Fruit fly (Drosophila melanogaster) whole organism, embryonic: ENCODE measurements around the gene CG42828.

Experiments used
- B-H2 ChIP-seq: fragments of 200-800 bp; sonication (Bioruptor generic); optimal IDR thresholded peaks from 2 replicates; lab custom pipeline; 2018; ENCODE audit warnings: missing biosample characterization, mild to moderate bottlenecking, missing genetic modification characterization
- CG10366 ChIP-seq: fragments of 200-800 bp; sonication (Bioruptor generic); IDR thresholded peaks from 2 replicates; pipeline ENCODE4 v1.3.6; 2022; ENCODE audit warnings: missing biosample characterization, missing genetic modification characterization
- CG10959 ChIP-seq: fragments of 200-800 bp; sonication (Bioruptor generic); IDR thresholded peaks from 2 replicates; pipeline ENCODE4 v1.3.6; 2022; ENCODE audit warnings: missing biosample characterization, missing genetic modification characterization
- CG13287 ChIP-seq: fragments of 200-800 bp; sonication (Bioruptor generic); IDR thresholded peaks from 2 replicates; pipeline ENCODE4 v1.3.6; 2022; ENCODE audit warnings: missing biosample characterization, missing genetic modification characterization; ENCODE audit not compliant: partially characterized antibody
- CG13296 ChIP-seq: fragments of 200-800 bp; sonication (Bioruptor generic); optimal IDR thresholded peaks from 3 replicates; lab custom pipeline; 2018; ENCODE audit warnings: missing biosample characterization, mild to moderate bottlenecking, missing genetic modification characterization
- CG13424 ChIP-seq: fragments of 200-800 bp; sonication (Bioruptor generic); optimal IDR thresholded peaks from 2 replicates; lab custom pipeline; 2019; ENCODE audit warnings: missing biosample characterization, mild to moderate bottlenecking, missing genetic modification characterization, moderate library complexity
- CG1602 ChIP-seq: fragments of 200-800 bp; sonication (Bioruptor generic); optimal IDR thresholded peaks from 3 replicates; lab custom pipeline; 2016; ENCODE audit warnings: missing biosample characterization, missing genetic modification characterization
- CG17361 ChIP-seq: fragments of 200-800 bp; sonication (Bioruptor generic); IDR thresholded peaks from 3 replicates; pipeline ENCODE4 v1.3.6; 2022; ENCODE audit warnings: missing biosample characterization, missing genetic modification characterization
- CG17385 ChIP-seq: fragments of 200-800 bp; sonication (Bioruptor generic); optimal IDR thresholded peaks from 3 replicates; lab custom pipeline; 2018; ENCODE audit warnings: missing biosample characterization, mild to moderate bottlenecking, missing genetic modification characterization
- CG17912 ChIP-seq: fragments of 200-800 bp; sonication (Bioruptor generic); optimal IDR thresholded peaks from 2 replicates; lab custom pipeline; 2018; ENCODE audit warnings: missing biosample characterization, mild to moderate bottlenecking, missing genetic modification characterization
- CG2129 ChIP-seq: fragments of 200-800 bp; sonication (Bioruptor generic); IDR thresholded peaks from 2 replicates; pipeline ENCODE4 v1.3.6; 2022; ENCODE audit warnings: missing biosample characterization, missing genetic modification characterization; ENCODE audit not compliant: partially characterized antibody
- CG32532 ChIP-seq: fragments of 200-800 bp; sonication (Bioruptor generic); IDR thresholded peaks from 2 replicates; pipeline ENCODE4 v1.3.6; 2022; ENCODE audit warnings: missing biosample characterization, missing genetic modification characterization
- CG4360 ChIP-seq: fragments of 200-800 bp; sonication (Bioruptor generic); IDR thresholded peaks from 2 replicates; pipeline ENCODE4 v1.3.6; 2022; ENCODE audit warnings: missing biosample characterization, missing genetic modification characterization
- CG6765 ChIP-seq: fragments of 200-800 bp; sonication (Bioruptor generic); optimal IDR thresholded peaks from 3 replicates; lab custom pipeline; 2017; ENCODE audit warnings: missing biosample characterization, mild to moderate bottlenecking, missing genetic modification characterization
- CG8924 ChIP-seq: fragments of 200-800 bp; optimal IDR thresholded peaks from 3 replicates; lab custom pipeline; 2019; ENCODE audit warnings: missing biosample characterization, mild to moderate bottlenecking, missing genetic modification characterization, moderate library complexity
- CG9437 ChIP-seq: fragments of 200-800 bp; sonication (Bioruptor generic); optimal IDR thresholded peaks from 2 replicates; lab custom pipeline; 2018; ENCODE audit warnings: missing biosample characterization, mild to moderate bottlenecking, missing genetic modification characterization
- CG9817 ChIP-seq: fragments of 200-800 bp; sonication (Bioruptor generic); optimal IDR thresholded peaks from 2 replicates; lab custom pipeline; 2018; ENCODE audit warnings: missing biosample characterization, mild to moderate bottlenecking, missing genetic modification characterization, moderate library complexity
- D19B ChIP-seq: fragments of 200-800 bp; sonication (Bioruptor generic); optimal IDR thresholded peaks from 2 replicates; lab custom pipeline; 2017; ENCODE audit warnings: missing biosample characterization, mild to moderate bottlenecking, missing genetic modification characterization
- Dp ChIP-seq: fragments of 200-800 bp; sonication (Bioruptor generic); optimal IDR thresholded peaks from 2 replicates; lab custom pipeline; 2018; ENCODE audit warnings: missing biosample characterization, mild to moderate bottlenecking, missing genetic modification characterization, moderate library complexity
- Hand ChIP-seq: fragments of 200-800 bp; sonication (Bioruptor generic); optimal IDR thresholded peaks from 2 replicates; lab custom pipeline; 2017; ENCODE audit warnings: mild to moderate bottlenecking, missing biosample characterization, missing genetic modification reagents, missing genetic modification characterization
- Hmr ChIP-seq: fragments of 200-800 bp; sonication (Bioruptor generic); optimal IDR thresholded peaks from 3 replicates; lab custom pipeline; 2017; ENCODE audit warnings: mild to moderate bottlenecking, missing biosample characterization, missing genetic modification reagents, missing genetic modification characterization
- Hr51 ChIP-seq, 2 experiments: fragments of 200-800 bp; sonication (Bioruptor generic); optimal IDR thresholded peaks; 2 replicates in 1 of 2; 3 replicates in 1 of 2; lab custom pipeline; 2016 to 2018; ENCODE audit warnings: missing biosample characterization in 2 of 2, missing genetic modification characterization in 2 of 2, mild to moderate bottlenecking in 1 of 2, moderate library complexity in 1 of 2
- Hr78 ChIP-seq, 2 experiments: fragments of 200-800 bp in 1 of 2; fragments of >200 bp in 1 of 2; sonication (Bioruptor generic) in 1 of 2; optimal IDR thresholded peaks; 2 replicates each; lab custom pipeline; 2017 to 2019; ENCODE audit warnings: missing biosample characterization in 2 of 2, missing genetic modification characterization in 2 of 2, mild to moderate bottlenecking in 1 of 2, moderate library complexity in 1 of 2
- Hsf ChIP-seq: fragments of 200-800 bp; sonication (Bioruptor generic); optimal IDR thresholded peaks from 3 replicates; lab custom pipeline; 2016; ENCODE audit warnings: missing biosample characterization, missing genetic modification characterization
- Kr ChIP-seq: fragments of 200-800 bp; sonication (Bioruptor generic); optimal IDR thresholded peaks from 2 replicates; lab custom pipeline; 2017; ENCODE audit warnings: missing biosample characterization, mild to moderate bottlenecking, missing genetic modification characterization
- Mad ChIP-seq: fragments of 200-800 bp; sonication (Bioruptor generic); optimal IDR thresholded peaks from 2 replicates; lab custom pipeline; 2016; ENCODE audit warnings: missing biosample characterization, missing genetic modification characterization
- Max ChIP-seq: fragments of 200-800 bp; sonication (Bioruptor generic); optimal IDR thresholded peaks from 2 replicates; lab custom pipeline; 2016; ENCODE audit warnings: missing biosample characterization, mild to moderate bottlenecking, missing genetic modification characterization
- Mes4 ChIP-seq: fragments of 200-800 bp; sonication (Bioruptor generic); optimal IDR thresholded peaks from 2 replicates; lab custom pipeline; 2016; ENCODE audit warnings: missing biosample characterization, missing genetic modification characterization
- Myb ChIP-seq: fragments of 200-800 bp; sonication (Bioruptor generic); optimal IDR thresholded peaks from 2 replicates; lab custom pipeline; 2016; ENCODE audit warnings: missing biosample characterization, missing genetic modification characterization
- PHDP ChIP-seq: fragments of 200-800 bp; sonication (Bioruptor generic); optimal IDR thresholded peaks from 3 replicates; lab custom pipeline; 2018; ENCODE audit warnings: missing biosample characterization, mild to moderate bottlenecking, missing genetic modification characterization, moderate library complexity
- Rfx ChIP-seq: fragments of 200-800 bp; sonication (Bioruptor generic); IDR thresholded peaks from 2 replicates; pipeline ENCODE4 v1.3.6; 2022; ENCODE audit warnings: missing biosample characterization, missing genetic modification characterization
- Six4 ChIP-seq: fragments of 200-800 bp; sonication (Bioruptor generic); optimal IDR thresholded peaks from 2 replicates; lab custom pipeline; 2016; ENCODE audit warnings: missing biosample characterization, missing genetic modification characterization
- Sry-β ChIP-seq: fragments of 200-800 bp; sonication (Bioruptor generic); optimal IDR thresholded peaks from 2 replicates; lab custom pipeline; 2018; ENCODE audit warnings: missing biosample characterization, mild to moderate bottlenecking, missing genetic modification characterization, moderate library complexity
- Usf ChIP-seq: fragments of 200-800 bp; sonication (Bioruptor generic); optimal IDR thresholded peaks from 2 replicates; lab custom pipeline; 2017; ENCODE audit warnings: missing genotype, missing biosample characterization, missing genetic modification characterization
- Xbp1 ChIP-seq: fragments of 200-800 bp; sonication (Bioruptor generic); optimal IDR thresholded peaks from 3 replicates; lab custom pipeline; 2016; ENCODE audit warnings: missing biosample characterization, mild to moderate bottlenecking, missing genetic modification characterization
- ci ChIP-seq: fragments of 200-800 bp; sonication (Bioruptor generic); IDR thresholded peaks from 3 replicates; pipeline ENCODE4 v1.3.6; 2022; ENCODE audit warnings: missing biosample characterization, missing genetic modification characterization
- dm ChIP-seq: fragments of 200-800 bp; sonication (Bioruptor generic); optimal IDR thresholded peaks from 3 replicates; lab custom pipeline; 2016; ENCODE audit warnings: missing biosample characterization, missing genetic modification characterization
- dmrt11E ChIP-seq: fragments of 200-800 bp; sonication (Bioruptor generic); optimal IDR thresholded peaks from 3 replicates; lab custom pipeline; 2018; ENCODE audit warnings: missing biosample characterization, mild to moderate bottlenecking, missing genetic modification characterization, moderate library complexity
- her ChIP-seq: fragments of 200-800 bp; sonication (Bioruptor generic); optimal IDR thresholded peaks from 2 replicates; lab custom pipeline; 2016; ENCODE audit warnings: missing biosample characterization, missing genetic modification characterization
- klu ChIP-seq: fragments of 200-800 bp; sonication (Bioruptor generic); IDR thresholded peaks from 2 replicates; pipeline ENCODE4 v1.3.6; 2022; ENCODE audit warnings: missing biosample characterization, missing genetic modification characterization
- lbe ChIP-seq: fragments of 200-800 bp; sonication (Bioruptor generic); optimal IDR thresholded peaks from 2 replicates; lab custom pipeline; 2016; ENCODE audit warnings: missing biosample characterization, mild to moderate bottlenecking, missing genetic modification characterization
- luna ChIP-seq: fragments of 200-800 bp; sonication (Bioruptor generic); optimal IDR thresholded peaks from 2 replicates; lab custom pipeline; 2016; ENCODE audit warnings: missing biosample characterization, missing genetic modification characterization
- nau ChIP-seq: fragments of 200-800 bp; sonication (Bioruptor generic); optimal IDR thresholded peaks from 3 replicates; lab custom pipeline; 2017; ENCODE audit warnings: missing biosample characterization, mild to moderate bottlenecking, missing genetic modification characterization, missing genetic modification reagents
- nerfin-2 ChIP-seq: fragments of 200-800 bp; sonication (Bioruptor generic); IDR thresholded peaks from 2 replicates; pipeline ENCODE4 v1.3.6; 2022; ENCODE audit warnings: missing biosample characterization, missing genetic modification characterization; ENCODE audit not compliant: partially characterized antibody
- pho ChIP-seq: fragments of 200-800 bp; sonication (Bioruptor generic); optimal IDR thresholded peaks from 2 replicates; lab custom pipeline; 2016; ENCODE audit warnings: missing biosample characterization, missing genetic modification characterization
- sna ChIP-seq: fragments of 200-800 bp; sonication (Bioruptor generic); IDR thresholded peaks from 2 replicates; pipeline ENCODE4 v1.3.6; 2022; ENCODE audit warnings: missing biosample characterization, missing genetic modification characterization; ENCODE audit not compliant: partially characterized antibody
- tgo ChIP-seq: fragments of 200-800 bp; sonication (Bioruptor generic); IDR thresholded peaks from 3 replicates; pipeline ENCODE4 v1.3.6; 2022; ENCODE audit warnings: missing biosample characterization, missing genetic modification characterization
- vvl ChIP-seq: fragments of 200-800 bp; sonication (Bioruptor generic); IDR thresholded peaks from 2 replicates; pipeline ENCODE4 v1.3.6; 2022; ENCODE audit warnings: missing biosample characterization, missing genetic modification characterization
- wdn ChIP-seq: fragments of 200-800 bp; sonication (Bioruptor generic); IDR thresholded peaks from 2 replicates; pipeline ENCODE4 v1.3.6; 2022; ENCODE audit warnings: missing biosample characterization, missing genetic modification characterization
- wek ChIP-seq: fragments of 200-800 bp; sonication (Bioruptor generic); optimal IDR thresholded peaks from 3 replicates; lab custom pipeline; 2018; ENCODE audit warnings: missing biosample characterization, mild to moderate bottlenecking, missing genetic modification characterization, moderate library complexity

The CG42828 gene

dm6 chr3R:23334866-23335265, 38.6 kb upstream of the CG42828 start (continued):
- TF ChIP-seq CG10366 (GFP tag; lab: Robert Waterston, UW) (peak; percentile 16; the same call in 1 of the 2 replicates), nau (GFP tag; lab: Kevin White, UChicago) (no peak), CG10959 (GFP tag; lab: Robert Waterston, UW) (no peak), sna (GFP tag; lab: Robert Waterston, UW) (no peak), Hsf (peak; percentile 31), wdn (GFP tag; lab: Robert Waterston, UW) (peak; percentile 38; the same call in 1 of the 2 replicates), Dp (no peak), Rfx (GFP tag; lab: Robert Waterston, UW) (peak; percentile 70), vvl (peak; percentile 49), Kr (GFP tag; lab: Kevin White, UChicago) (no peak), Mad (no peak), Max (GFP tag; lab: Kevin White, UChicago) (no peak), Hr78 (GFP tag; optimal IDR thresholded peaks at IDR 0.05; lab: Kevin White, UChicago) (no peak), CG13424 (peak; percentile 31), lbe (GFP tag; lab: Kevin White, UChicago) (peak; percentile 15), CG6765 (peak; percentile 20), PHDP (tag; lab: Kevin White, UChicago) (peak; percentile 44), CG13287 (GFP tag; lab: Robert Waterston, UW) (no peak), dm (no peak), Myb (GFP tag; lab: Kevin White, UChicago) (no peak), CG32532 (GFP tag; lab: Robert Waterston, UW) (peak; percentile 60), ci (0 out of 3 replicates have a peak, but pooled peaks have one; percentile 25), CG9817 (tag; lab: Kevin White, UChicago) (peak; percentile 34), klu (GFP tag; lab: Robert Waterston, UW) (peak; percentile 33; the same call in 1 of the 2 replicates), luna (GFP tag; lab: Kevin White, UChicago) (peak; percentile 22), CG9437 (GFP tag; lab: Kevin White, UChicago) (no peak), Usf (no peak), Six4 (GFP tag; lab: Kevin White, UChicago) (no peak), Mes4 (GFP tag; lab: Kevin White, UChicago) (no peak), CG17361 (GFP tag; lab: Robert Waterston, UW) (no peak), Hand (peak; percentile 29), nerfin-2 (GFP tag; lab: Robert Waterston, UW) (no peak), CG2129 (GFP tag; lab: Robert Waterston, UW) (no peak), Xbp1 (GFP tag; lab: Kevin White, UChicago) (peak; percentile 35), CG1602 (GFP tag; lab: Kevin White, UChicago) (no peak), her (no peak), CG17912 (GFP tag; lab: Kevin White, UChicago) (no peak), D19B (GFP tag; lab: Kevin White, UChicago) (peak; percentile 52), CG13296 (GFP tag; lab: Kevin White, UChicago) (peak; percentile 23), Hr51 (GFP tag; optimal IDR thresholded peaks at IDR 0.05; lab: Kevin White, UChicago) (peak in 1 of 2 experiments; percentile 42), Hmr (GFP tag; lab: Kevin White, UChicago) (peak; percentile 39), wek (no peak), CG17385 (peak; percentile 16), B-H2 (GFP tag; lab: Kevin White, UChicago) (no peak), tgo (GFP tag; lab: Robert Waterston, UW) (peak; percentile 41; the same call in 2 of the 3 replicates), CG8924 (tag; lab: Kevin White, UChicago) (peak; percentile 8), pho (GFP tag; lab: Kevin White, UChicago) (peak; percentile 48), dmrt11E (tag; lab: Kevin White, UChicago) (no peak), Sry-β (GFP tag; lab: Kevin White, UChicago) (no peak), CG4360 (GFP tag; lab: Robert Waterston, UW) (no peak)
